Worm (Caenorhabditis elegans) whole organism, early embryonic: Measurements from ENCODE around the gene fbxa-35.

Experiments
- B0310.2 ChIP-seq: sonication (generic microtip); optimal IDR thresholded peaks from 2 replicates; lab custom pipeline; 2016; ENCODE audit warnings: mild to moderate bottlenecking, missing genetic modification characterization, missing compliant biosample characterization
- F13C5.2 ChIP-seq: sonication (generic microtip); optimal IDR thresholded peaks from 2 replicates; lab custom pipeline; 2017; ENCODE audit warnings: mild to moderate bottlenecking, missing genetic modification characterization, inconsistent platforms, missing compliant biosample characterization
- aly-1 ChIP-seq: sonication (generic microtip); optimal IDR thresholded peaks from 2 replicates; lab custom pipeline; 2016; ENCODE audit warnings: missing genetic modification characterization, missing compliant biosample characterization
- ama-1 ChIP-seq: fragments of 150-350 bp; optimal IDR thresholded peaks from 2 replicates; lab custom pipeline; 2014
- ceh-36 ChIP-seq: sonication (generic microtip); optimal IDR thresholded peaks from 2 replicates; lab custom pipeline; 2016; ENCODE audit warnings: missing genetic modification characterization, inconsistent platforms, missing compliant biosample characterization
- flt-1 ChIP-seq: fragments of 200-800 bp; sonication (Bioruptor generic); IDR thresholded peaks from 2 replicates; pipeline ENCODE4 v1.3.6; 2022; ENCODE audit warnings: missing genetic modification characterization, missing compliant biosample characterization
- hmbx-1 ChIP-seq: sonication (generic microtip); optimal IDR thresholded peaks from 2 replicates; lab custom pipeline; 2016; ENCODE audit warnings: mild to moderate bottlenecking, missing genetic modification characterization, missing compliant biosample characterization
- hnd-1 ChIP-seq: sonication (generic microtip); optimal IDR thresholded peaks from 2 replicates; lab custom pipeline; 2016; ENCODE audit warnings: missing genetic modification characterization, missing compliant biosample characterization
- pes-1 ChIP-seq: fragments of 200-800 bp; sonication (Bioruptor generic); IDR thresholded peaks from 2 replicates; pipeline ENCODE4 v1.3.6; 2022; ENCODE audit warnings: missing genetic modification reagents, missing genetic modification characterization, missing compliant biosample characterization
- scrt-1 ChIP-seq: fragments of 200-800 bp; sonication (Bioruptor generic); IDR thresholded peaks from 2 replicates; pipeline ENCODE4 v1.3.6; 2022; ENCODE audit warnings: missing genetic modification characterization, missing compliant biosample characterization
- sea-1 ChIP-seq: fragments of 200-800 bp; sonication (Bioruptor generic); conservative IDR thresholded peaks from 2 replicates; pipeline ENCODE4 v1.3.6; 2022; ENCODE audit warnings: missing genetic modification characterization, missing compliant biosample characterization
- tbx-11 ChIP-seq: fragments of 200-800 bp; sonication (Bioruptor generic); IDR thresholded peaks from 2 replicates; pipeline ENCODE4 v1.3.6; 2022; ENCODE audit warnings: missing genetic modification characterization, missing compliant biosample characterization
- tbx-37 ChIP-seq: fragments of 200-800 bp; sonication (Bioruptor generic); conservative IDR thresholded peaks from 2 replicates; pipeline ENCODE4 v1.3.6; 2022; ENCODE audit warnings: missing genetic modification reagents, missing genetic modification characterization, missing compliant biosample characterization
- tra-4 ChIP-seq: sonication (generic microtip); optimal IDR thresholded peaks from 2 replicates; lab custom pipeline; 2017; ENCODE audit warnings: missing genetic modification characterization, missing compliant biosample characterization

ce11 chrIII:1315038-1315437 is 19.6 kb downstream of the fbxa-35 start, which contains the start of the genes fbxa-80 and fbxa-19:
- TF ChIP-seq tbx-37 (GFP tag; lab: Robert Waterston, UW) (no peak), flt-1 (GFP tag; lab: Robert Waterston, UW) (no peak), ama-1 (lab: Kevin White, UChicago) (no peak), sea-1 (no peak), tbx-11 (GFP tag; lab: Robert Waterston, UW) (no peak), tra-4 (tag; lab: Kevin White, UChicago) (no peak), pes-1 (GFP tag; lab: Robert Waterston, UW) (no peak), scrt-1 (GFP tag; lab: Robert Waterston, UW) (no peak), hmbx-1 (tag; lab: Kevin White, UChicago) (no peak), B0310.2 (no peak), F13C5.2 (tag; lab: Kevin White, UChicago) (no peak), ceh-36 (tag; lab: Kevin White, UChicago) (no peak), hnd-1 (tag; lab: Kevin White, UChicago) (no peak), aly-1 (no peak)
